Fruit fly (Drosophila melanogaster): ENCODE results near the gene Klp3A.

Klp3A gene

dm6 chrX:2646022-2646761 is 42.3 kb upstream of the Klp3A start:
- peak; percentile 98 for TF ChIP-seq h (GFP tag; optimal IDR thresholded peaks at IDR 0.05)
- TF ChIP-seq Myc (optimal IDR thresholded peaks at IDR 0.05): no peak
- TF ChIP-seq rgr (GFP tag; optimal IDR thresholded peaks at IDR 0.05): peak; percentile 98
- peak; percentile 63 for TF ChIP-seq CrebA (GFP tag; optimal IDR thresholded peaks at IDR 0.05; ENCODE audit: borderline replicate concordance)
- TF ChIP-seq brk (GFP tag; optimal IDR thresholded peaks at IDR 0.05): peak; percentile 83
- TF ChIP-seq HLH106 (tag; optimal IDR thresholded peaks at IDR 0.05): peak; percentile 96
- TF ChIP-seq CG9705 (GFP tag; optimal IDR thresholded peaks at IDR 0.05): peak; percentile 91
- no peak for TF ChIP-seq jim (GFP tag; optimal IDR thresholded peaks at IDR 0.05)
- peak; percentile 65 for TF ChIP-seq Dfd (GFP tag; optimal IDR thresholded peaks at IDR 0.05)
- TF ChIP-seq Sp1 (GFP tag; optimal IDR thresholded peaks at IDR 0.05): peak; percentile 98
- TF ChIP-seq N (GFP tag; optimal IDR thresholded peaks at IDR 0.05): no peak
- TF ChIP-seq Hnf4 (GFP tag; optimal IDR thresholded peaks at IDR 0.05): peak; percentile 96
- peak; percentile 97 for TF ChIP-seq sv (GFP tag; optimal IDR thresholded peaks at IDR 0.05)
- TF ChIP-seq tai (GFP tag; optimal IDR thresholded peaks at IDR 0.05): peak; percentile 92
- TF ChIP-seq woc (GFP tag; optimal IDR thresholded peaks at IDR 0.05): peak; percentile 99
- TF ChIP-seq usp (GFP tag; optimal IDR thresholded peaks at IDR 0.05): no peak
- peak; percentile 83 for TF ChIP-seq sage (GFP tag; optimal IDR thresholded peaks at IDR 0.05)
- peak; percentile 44 for TF ChIP-seq Vsx2 (GFP tag; optimal IDR thresholded peaks at IDR 0.05; ENCODE audit: partially characterized antibody)
- TF ChIP-seq dl (GFP tag; optimal IDR thresholded peaks at IDR 0.05; ENCODE audit: insufficient read depth in 1 of 2, partially characterized antibody in 2 of 2): no peak
- no peak for TF ChIP-seq Abd-B (GFP tag; optimal IDR thresholded peaks at IDR 0.05)
- peak; percentile 96 for TF ChIP-seq dmrt93B (GFP tag; optimal IDR thresholded peaks at IDR 0.05)
- no peak for TF ChIP-seq Hr78 (GFP tag; optimal IDR thresholded peaks at IDR 0.05)
- peak; percentile 98 for TF ChIP-seq ey (GFP tag; optimal IDR thresholded peaks at IDR 0.05)
- TF ChIP-seq pan (optimal IDR thresholded peaks at IDR 0.05): no peak
- peak; percentile 85 for TF ChIP-seq Mio (GFP tag; optimal IDR thresholded peaks at IDR 0.05)
- peak; percentile 76 for TF ChIP-seq dsf (GFP tag; optimal IDR thresholded peaks at IDR 0.05; ENCODE audit: borderline replicate concordance)
- TF ChIP-seq GATAd (GFP tag; optimal IDR thresholded peaks at IDR 0.05): peak; percentile 58
- peak; percentile 95 for TF ChIP-seq CG32264 (GFP tag; optimal IDR thresholded peaks at IDR 0.05)
- peak; percentile 62 for TF ChIP-seq Hr83 (GFP tag; optimal IDR thresholded peaks at IDR 0.05; ENCODE audit: poor library complexity, severe bottlenecking)
- TF ChIP-seq fru (GFP tag; optimal IDR thresholded peaks at IDR 0.05): peak; percentile 98
- peak; percentile 55 for TF ChIP-seq Dif (GFP tag; optimal IDR thresholded peaks at IDR 0.05; ENCODE audit: partially characterized antibody)
- peak; percentile 97 for TF ChIP-seq OdsH (GFP tag; optimal IDR thresholded peaks at IDR 0.05)
- TF ChIP-seq Rel (GFP tag; optimal IDR thresholded peaks at IDR 0.05): peak; percentile 75
- TF ChIP-seq Rel (tag; optimal IDR thresholded peaks at IDR 0.05): peak; percentile 88
- TF ChIP-seq lola (GFP tag; optimal IDR thresholded peaks at IDR 0.05): no peak
- TF ChIP-seq foxo (GFP tag; optimal IDR thresholded peaks at IDR 0.05): peak; percentile 86 to 98
- peak; percentile 98 for TF ChIP-seq br (GFP tag; optimal IDR thresholded peaks at IDR 0.05)
- peak; percentile 85 for TF ChIP-seq Jra (GFP tag; optimal IDR thresholded peaks at IDR 0.05)
- TF ChIP-seq psq (GFP tag; optimal IDR thresholded peaks at IDR 0.05): peak; percentile 95

dm6 chrX:2645593-2645992 is 41.7 kb upstream of the Klp3A start:
- TF ChIP-seq Myc (optimal IDR thresholded peaks at IDR 0.05) (peak; percentile 50), N (GFP tag; optimal IDR thresholded peaks at IDR 0.05) (peak; percentile 9), sv (GFP tag; optimal IDR thresholded peaks at IDR 0.05) (no peak)
